Fruit fly (Drosophila melanogaster): Measurements from ENCODE around the gene CG16865.

DNA sequence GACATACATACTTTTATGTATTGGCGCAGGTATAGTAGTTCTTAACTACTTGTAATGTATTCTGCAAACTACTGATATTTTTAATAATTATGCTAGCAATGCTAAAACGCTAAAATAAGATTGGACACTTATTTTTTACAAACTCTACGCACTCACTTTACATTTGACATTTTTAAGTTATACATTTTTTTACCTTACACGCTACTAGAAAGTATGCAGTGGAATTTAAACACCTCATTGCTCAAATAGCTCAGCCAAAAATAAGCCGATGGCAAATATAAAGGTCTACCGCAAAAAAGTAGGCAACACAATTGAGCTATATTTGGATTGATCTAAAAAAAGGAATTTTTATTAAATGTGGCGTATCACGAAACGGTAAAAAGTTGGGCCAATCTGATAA, 30.8 kb downstream of the CG16865 start:
- TF ChIP-seq CG7045 (GFP tag; optimal IDR thresholded peaks at IDR 0.05) (no peak), CG12768 (GFP tag; optimal IDR thresholded peaks at IDR 0.05) (no peak), Clk (GFP tag; optimal IDR thresholded peaks at IDR 0.05) (no peak), CG14711 (tag; optimal IDR thresholded peaks at IDR 0.05) (no peak), CG11617 (GFP tag; optimal IDR thresholded peaks at IDR 0.05) (no peak), toe (GFP tag; optimal IDR thresholded peaks at IDR 0.05) (no peak), bab1 (GFP tag; optimal IDR thresholded peaks at IDR 0.05) (no peak)
